4 fruit fly cellular contexts compared by ENCODE assay signal in the genomic region with DNA sequence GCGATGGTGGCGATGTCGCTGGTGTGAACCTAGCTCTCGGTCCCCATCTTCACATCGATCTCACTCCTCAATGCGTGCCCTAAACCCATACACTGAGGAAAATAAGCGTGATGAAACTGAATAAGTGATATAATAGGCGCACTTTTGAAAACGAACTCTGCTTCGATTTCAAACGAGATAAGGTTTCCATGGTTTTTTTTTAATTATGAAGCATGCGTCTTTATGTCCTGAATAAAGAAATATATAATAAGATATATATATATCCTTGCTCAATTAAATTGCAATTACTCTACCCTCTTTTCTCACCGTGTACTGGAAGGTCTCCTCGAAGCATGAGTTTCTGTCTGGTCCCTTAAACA.
TF ChIP-seq lines count a peak whose summit lies in the region.

No protein-coding gene starts in this region.

- no peak for TF ChIP-seq CTCF in whole organism, embryonic (GFP tag; optimal IDR thresholded peaks at IDR 0.05; lab: Kevin White, UChicago)

TF ChIP-seq in whole organism, embryonic, 481 proteins besides CTCF, POLR2A, EP300 and RAD21 (continues in another document):
- TF ChIP-seq Opbp (GFP tag; IDR thresholded peaks at IDR 0.05; lab: Robert Waterston, UW; ENCODE audit: partially characterized antibody) (no peak), CG10366 (GFP tag; IDR thresholded peaks at IDR 0.05; lab: Robert Waterston, UW) (peak; percentile 18; the same call in 1 of the 2 replicates), org-1 (GFP tag; optimal IDR thresholded peaks at IDR 0.05; lab: Kevin White, UChicago) (peak; percentile 27), da (GFP tag; optimal IDR thresholded peaks at IDR 0.05; lab: Kevin White, UChicago) (no peak), gem (tag; optimal IDR thresholded peaks at IDR 0.05; lab: Kevin White, UChicago) (peak; percentile 84), MTF-1 (GFP tag; optimal IDR thresholded peaks at IDR 0.05; lab: Kevin White, UChicago; ENCODE audit: borderline replicate concordance) (no peak), ind (GFP tag; optimal IDR thresholded peaks at IDR 0.05; lab: Kevin White, UChicago) (peak; percentile 45), Vsx1 (GFP tag; optimal IDR thresholded peaks at IDR 0.05; lab: Kevin White, UChicago) (peak; percentile 51), CG1602 (GFP tag; optimal IDR thresholded peaks at IDR 0.05; lab: Kevin White, UChicago) (peak; percentile 68), CG10654 (GFP tag; optimal IDR thresholded peaks at IDR 0.05; lab: Kevin White, UChicago) (peak; percentile 42), Nf-YB (GFP tag; optimal IDR thresholded peaks at IDR 0.05; lab: Kevin White, UChicago) (peak; percentile 49), dati (GFP tag; IDR thresholded peaks at IDR 0.05; lab: Robert Waterston, UW) (no peak), CG9437 (GFP tag; optimal IDR thresholded peaks at IDR 0.05; lab: Kevin White, UChicago) (peak; percentile 33), HHEX (GFP tag; optimal IDR thresholded peaks at IDR 0.05; lab: Kevin White, UChicago) (peak; percentile 65), z (GFP tag; IDR thresholded peaks at IDR 0.05; lab: Robert Waterston, UW) (no peak), CG1233 (GFP tag; optimal IDR thresholded peaks at IDR 0.05; lab: Kevin White, UChicago) (peak; percentile 62), ara (GFP tag; IDR thresholded peaks at IDR 0.05; lab: Robert Waterston, UW) (peak; percentile 78), dysf (GFP tag; IDR thresholded peaks at IDR 0.05; lab: Robert Waterston, UW) (peak; percentile 50; the same call in 2 of the 3 replicates), Eip74EF (GFP tag; optimal IDR thresholded peaks at IDR 0.05; lab: Kevin White, UChicago) (peak in 1 of 2 experiments; percentile 6), nerfin-1 (tag; optimal IDR thresholded peaks at IDR 0.05; lab: Kevin White, UChicago) (peak; percentile 60), CG13775 (GFP tag; optimal IDR thresholded peaks at IDR 0.05; lab: Kevin White, UChicago) (peak; percentile 79)

TF ChIP-seq in whole organism, prepupa, 60 proteins besides CTCF, POLR2A, EP300 and RAD21 (continues in another document):
- TF ChIP-seq dac (GFP tag; optimal IDR thresholded peaks at IDR 0.05; lab: Kevin White, UChicago) (peak; percentile 14), spab (GFP tag; optimal IDR thresholded peaks at IDR 0.05; lab: Kevin White, UChicago) (peak; percentile 90), Eip93F (GFP tag; optimal IDR thresholded peaks at IDR 0.05; lab: Kevin White, UChicago) (peak; percentile 59), fkh (GFP tag; optimal IDR thresholded peaks at IDR 0.05; lab: Kevin White, UChicago) (no peak), OdsH (GFP tag; optimal IDR thresholded peaks at IDR 0.05; lab: Kevin White, UChicago) (peak; percentile 85), CG11902 (GFP tag; optimal IDR thresholded peaks at IDR 0.05; lab: Kevin White, UChicago) (peak; percentile 60), CG11762 (GFP tag; optimal IDR thresholded peaks at IDR 0.05; lab: Kevin White, UChicago; ENCODE audit: insufficient read depth) (peak; percentile 68), Hr39 (GFP tag; optimal IDR thresholded peaks at IDR 0.05; lab: Kevin White, UChicago) (peak; percentile 57), Met (GFP tag; optimal IDR thresholded peaks at IDR 0.05; lab: Kevin White, UChicago) (peak; percentile 86), fd85E (GFP tag; optimal IDR thresholded peaks at IDR 0.05; lab: Kevin White, UChicago) (no peak), CG31627 (GFP tag; optimal IDR thresholded peaks at IDR 0.05; lab: Kevin White, UChicago) (peak; percentile 67), CG3032 (tag; optimal IDR thresholded peaks at IDR 0.05; lab: Kevin White, UChicago) (peak; percentile 94), topi (GFP tag; optimal IDR thresholded peaks at IDR 0.05; lab: Kevin White, UChicago) (peak; percentile 79), pdm3 (GFP tag; optimal IDR thresholded peaks at IDR 0.05; lab: Kevin White, UChicago) (peak; percentile 67), CG32006 (GFP tag; optimal IDR thresholded peaks at IDR 0.05; lab: Kevin White, UChicago) (peak; percentile 78), Hr4 (GFP tag; optimal IDR thresholded peaks at IDR 0.05; lab: Kevin White, UChicago) (peak; percentile 32), svp (GFP tag; lab: Kevin White, UChicago) (peak; percentile 90), CG4318 (GFP tag; optimal IDR thresholded peaks at IDR 0.05; lab: Kevin White, UChicago) (peak; percentile 67), salr (GFP tag; optimal IDR thresholded peaks at IDR 0.05; lab: Kevin White, UChicago) (peak; percentile 83 to 87), CG6163 (GFP tag; IDR thresholded peaks at IDR 0.05; lab: Robert Waterston, UW) (peak; percentile 88), CG8319 (GFP tag; optimal IDR thresholded peaks at IDR 0.05; lab: Kevin White, UChicago) (peak; percentile 66), cyc (GFP tag; optimal IDR thresholded peaks at IDR 0.05; lab: Kevin White, UChicago) (peak; percentile 75)

TF ChIP-seq in whole organism, pupa, 21 proteins besides CTCF, POLR2A, EP300 and RAD21:
- peak; percentile 87 for TF ChIP-seq Pif1B (GFP tag; optimal IDR thresholded peaks at IDR 0.05; lab: Kevin White, UChicago)
- TF ChIP-seq EcR (GFP tag; optimal IDR thresholded peaks at IDR 0.05; lab: Kevin White, UChicago), result no peak
- TF ChIP-seq CG4496 (GFP tag; IDR thresholded peaks at IDR 0.05; lab: Robert Waterston, UW), result peak; percentile 73
- peak; percentile 73 for TF ChIP-seq Snoo (tag; optimal IDR thresholded peaks at IDR 0.05; lab: Kevin White, UChicago)
- TF ChIP-seq CG15710 (tag; optimal IDR thresholded peaks at IDR 0.05; lab: Kevin White, UChicago), result peak; percentile 94
- peak; percentile 40 for TF ChIP-seq rn (GFP tag; IDR thresholded peaks at IDR 0.05; lab: Robert Waterston, UW)
- peak; percentile 19; the same call in 1 of the 2 replicates for TF ChIP-seq Ets98B (GFP tag; IDR thresholded peaks at IDR 0.05; lab: Robert Waterston, UW)
- TF ChIP-seq Pif1A (GFP tag; optimal IDR thresholded peaks at IDR 0.05; lab: Kevin White, UChicago), result peak; percentile 72
- peak; percentile 85 for TF ChIP-seq CG13204 (GFP tag; optimal IDR thresholded peaks at IDR 0.05; lab: Kevin White, UChicago)
- peak; percentile 95 for TF ChIP-seq CG9948 (tag; optimal IDR thresholded peaks at IDR 0.05; lab: Kevin White, UChicago)
- TF ChIP-seq CG17806 (tag; optimal IDR thresholded peaks at IDR 0.05; lab: Kevin White, UChicago), result peak; percentile 94
- TF ChIP-seq CG32121 (GFP tag; IDR thresholded peaks at IDR 0.05; lab: Robert Waterston, UW), result no peak
- peak; percentile 93 for TF ChIP-seq CG14655 (GFP tag; optimal IDR thresholded peaks at IDR 0.05; lab: Kevin White, UChicago)
- peak; percentile 72 for TF ChIP-seq CG8301 (tag; optimal IDR thresholded peaks at IDR 0.05; lab: Kevin White, UChicago)
- TF ChIP-seq fd96Ca (GFP tag; IDR thresholded peaks at IDR 0.05; lab: Robert Waterston, UW), result peak; percentile 75
- peak; percentile 85 for TF ChIP-seq D1 (tag; optimal IDR thresholded peaks at IDR 0.05; lab: Kevin White, UChicago)
- peak; percentile 74 for TF ChIP-seq gl (tag; optimal IDR thresholded peaks at IDR 0.05; lab: Kevin White, UChicago)
- TF ChIP-seq CG8159 (tag; optimal IDR thresholded peaks at IDR 0.05; lab: Kevin White, UChicago), result peak; percentile 94
- peak; percentile 91 for TF ChIP-seq CG34367 (tag; optimal IDR thresholded peaks at IDR 0.05; lab: Kevin White, UChicago)
- TF ChIP-seq CG10348 (GFP tag; IDR thresholded peaks at IDR 0.05; lab: Robert Waterston, UW), result no peak
- peak; percentile 49 for TF ChIP-seq CG12605 (GFP tag; IDR thresholded peaks at IDR 0.05; lab: Robert Waterston, UW)

TF ChIP-seq in whole organism, wandering third instar larva, 38 proteins besides CTCF, POLR2A, EP300 and RAD21 (continues in another document):
- TF ChIP-seq HLH106 (tag; optimal IDR thresholded peaks at IDR 0.05; lab: Kevin White, UChicago), result peak; percentile 89
- no peak for TF ChIP-seq usp (GFP tag; optimal IDR thresholded peaks at IDR 0.05; lab: Kevin White, UChicago)
- peak; percentile 89 for TF ChIP-seq Sp1 (GFP tag; optimal IDR thresholded peaks at IDR 0.05; lab: Kevin White, UChicago)
- TF ChIP-seq GATAd (GFP tag; optimal IDR thresholded peaks at IDR 0.05; lab: Kevin White, UChicago), result no peak
- TF ChIP-seq dmrt93B (GFP tag; optimal IDR thresholded peaks at IDR 0.05; lab: Kevin White, UChicago), result peak; percentile 69
- peak in 1 of 2 experiments; percentile 91 for TF ChIP-seq foxo (GFP tag; optimal IDR thresholded peaks at IDR 0.05; lab: Kevin White, UChicago)
- TF ChIP-seq N (GFP tag; optimal IDR thresholded peaks at IDR 0.05; lab: Kevin White, UChicago), result no peak
- TF ChIP-seq dl (GFP tag; optimal IDR thresholded peaks at IDR 0.05; lab: Kevin White, UChicago; ENCODE audit: insufficient read depth in 1 of 2, partially characterized antibody in 2 of 2), result no peak
- peak; percentile 13 for TF ChIP-seq Jra (GFP tag; optimal IDR thresholded peaks at IDR 0.05; lab: Kevin White, UChicago)
- no peak for TF ChIP-seq Hr83 (GFP tag; optimal IDR thresholded peaks at IDR 0.05; lab: Kevin White, UChicago; ENCODE audit: poor library complexity, severe bottlenecking)
- TF ChIP-seq Hnf4 (GFP tag; optimal IDR thresholded peaks at IDR 0.05; lab: Kevin White, UChicago), result peak; percentile 63
- TF ChIP-seq Abd-B (GFP tag; optimal IDR thresholded peaks at IDR 0.05; lab: Kevin White, UChicago), result no peak
- TF ChIP-seq Dif (GFP tag; optimal IDR thresholded peaks at IDR 0.05; lab: Kevin White, UChicago; ENCODE audit: partially characterized antibody), result no peak
- no peak for TF ChIP-seq Myc (optimal IDR thresholded peaks at IDR 0.05; lab: Kevin White, UChicago)
- TF ChIP-seq CG32264 (GFP tag; optimal IDR thresholded peaks at IDR 0.05; lab: Kevin White, UChicago), result peak; percentile 46
- peak; percentile 64 for TF ChIP-seq br (GFP tag; optimal IDR thresholded peaks at IDR 0.05; lab: Kevin White, UChicago)
- peak; percentile 86 for TF ChIP-seq psq (GFP tag; optimal IDR thresholded peaks at IDR 0.05; lab: Kevin White, UChicago)
- TF ChIP-seq sage (GFP tag; optimal IDR thresholded peaks at IDR 0.05; lab: Kevin White, UChicago), result peak; percentile 75
- TF ChIP-seq h (GFP tag; optimal IDR thresholded peaks at IDR 0.05; lab: Kevin White, UChicago), result peak; percentile 88
- TF ChIP-seq CG9705 (GFP tag; optimal IDR thresholded peaks at IDR 0.05; lab: Kevin White, UChicago), result peak; percentile 69
- no peak for TF ChIP-seq pan (optimal IDR thresholded peaks at IDR 0.05; lab: Kevin White, UChicago)
- TF ChIP-seq brk (GFP tag; optimal IDR thresholded peaks at IDR 0.05; lab: Kevin White, UChicago), result no peak
- peak; percentile 85 for TF ChIP-seq Rel (GFP tag; optimal IDR thresholded peaks at IDR 0.05; lab: Kevin White, UChicago)
- peak; percentile 22 for TF ChIP-seq Rel (tag; optimal IDR thresholded peaks at IDR 0.05; lab: Kevin White, UChicago)
- TF ChIP-seq sv (GFP tag; optimal IDR thresholded peaks at IDR 0.05; lab: Kevin White, UChicago), result no peak
- TF ChIP-seq dsf (GFP tag; optimal IDR thresholded peaks at IDR 0.05; lab: Kevin White, UChicago; ENCODE audit: borderline replicate concordance), result no peak
- no peak for TF ChIP-seq Mio (GFP tag; optimal IDR thresholded peaks at IDR 0.05; lab: Kevin White, UChicago)
- TF ChIP-seq CrebA (GFP tag; optimal IDR thresholded peaks at IDR 0.05; lab: Kevin White, UChicago; ENCODE audit: borderline replicate concordance), result no peak
- TF ChIP-seq woc (GFP tag; optimal IDR thresholded peaks at IDR 0.05; lab: Kevin White, UChicago), result peak; percentile 39
